Worm (Caenorhabditis elegans) whole organism, L1 larva: ENCODE data around the gene fshr-1.

Experiments used
- hpl-2 ChIP-seq: fragments of 150-350 bp; optimal IDR thresholded peaks from 2 replicates; lab custom pipeline; 2014; ENCODE audit warnings: missing biosample characterization, missing genetic modification reagents, missing genetic modification characterization
- lin-15B ChIP-seq: fragments of 150-350 bp; sonication (generic microtip); optimal IDR thresholded peaks from 3 replicates; lab custom pipeline; 2014; ENCODE audit warnings: missing biosample characterization, missing genetic modification characterization
- snu-23 ChIP-seq: sonication (generic microtip); optimal IDR thresholded peaks from 2 replicates; lab custom pipeline; 2016; ENCODE audit warnings: missing genetic modification characterization, missing compliant biosample characterization

DNA sequence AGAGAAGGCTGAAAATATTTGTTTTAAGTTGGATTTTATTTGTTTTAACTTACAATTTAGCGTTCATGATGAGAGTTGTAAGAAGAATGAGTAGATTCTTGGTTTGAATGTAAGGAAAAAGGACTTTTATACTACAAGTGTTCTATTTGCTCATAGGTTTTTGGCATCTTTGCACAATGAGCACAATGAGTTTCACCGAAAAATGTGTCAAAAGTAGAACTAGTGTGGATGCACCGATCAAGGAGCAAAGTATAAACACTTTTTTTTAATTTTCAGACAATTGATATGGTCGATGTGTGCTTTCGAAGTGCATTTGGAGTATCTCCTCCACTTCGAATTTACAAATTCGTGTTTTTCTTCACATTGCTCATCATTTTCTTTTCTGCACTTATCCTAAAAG is 16.5 kb downstream of the fshr-1 start, which contains the start of gene fipr-11:
- TF ChIP-seq hpl-2 (GFP tag; lab: Kevin White, UChicago) (no peak), snu-23 (no peak), lin-15B (no peak)
